Worm (Caenorhabditis elegans): Measurements from ENCODE around the gene hic-1.

The hic-1 gene

ce11 chrX:6593178-6593786 is 5.3 kb downstream of the hic-1 start (continued):
- TF ChIP-seq ama-1 (optimal IDR thresholded peaks at IDR 0.05) (no peak), ama-1 (GFP tag; optimal IDR thresholded peaks at IDR 0.05) (peak; percentile 71 to 89), lin-35 (GFP tag; optimal IDR thresholded peaks at IDR 0.05) (peak in 2 of 3 experiments; percentile 12 to 75), ceh-91 (GFP tag; IDR thresholded peaks at IDR 0.05) (no peak), T26A5.8 (tag; optimal IDR thresholded peaks at IDR 0.05) (peak; percentile 47), Y56A3A.18 (GFP tag; IDR thresholded peaks at IDR 0.05) (peak; percentile 67), F55B11.4 (tag; optimal IDR thresholded peaks at IDR 0.05; ENCODE audit: borderline replicate concordance, insufficient read depth) (no peak), F37B4.10 (GFP tag; IDR thresholded peaks at IDR 0.05) (0 out of 2 replicates have a peak, but pooled peaks have one; percentile 26), dpff-1 (tag; optimal IDR thresholded peaks at IDR 0.05) (peak; percentile 32), F52B5.7 (tag; optimal IDR thresholded peaks at IDR 0.05) (no peak), F57C9.4 (tag; optimal IDR thresholded peaks at IDR 0.05) (no peak), zfh-2 (GFP tag; conservative IDR thresholded peaks at IDR 0.05) (no peak), mel-28 (tag; optimal IDR thresholded peaks at IDR 0.05; ENCODE audit: borderline replicate concordance) (no peak), F23B12.7 (tag; optimal IDR thresholded peaks at IDR 0.05; ENCODE audit: insufficient read depth) (peak; percentile 65), ztf-3 (GFP tag; optimal IDR thresholded peaks at IDR 0.05) (no peak), ceh-27 (GFP tag; optimal IDR thresholded peaks at IDR 0.05) (no peak), snpc-3.4 (tag; optimal IDR thresholded peaks at IDR 0.05) (peak; percentile 87), lin-40 (tag; optimal IDR thresholded peaks at IDR 0.05) (peak; percentile 82), F39B2.1 (GFP tag; IDR thresholded peaks at IDR 0.05) (0 out of 2 replicates have a peak, but pooled peaks have one; percentile 66), ztf-26 (tag; optimal IDR thresholded peaks at IDR 0.05) (no peak), nfya-1 (tag; optimal IDR thresholded peaks at IDR 0.05; ENCODE audit: borderline replicate concordance, insufficient read depth) (no peak), xnd-1 (tag; optimal IDR thresholded peaks at IDR 0.05) (no peak), attf-5 (GFP tag; optimal IDR thresholded peaks at IDR 0.05) (peak; percentile 51), nfyb-1 (GFP tag; IDR thresholded peaks at IDR 0.05) (peak; percentile 87), ztf-22 (GFP tag; optimal IDR thresholded peaks at IDR 0.05) (no peak), ztf-6 (GFP tag; IDR thresholded peaks at IDR 0.05) (0 out of 2 replicates have a peak, but pooled peaks have one; percentile 42), rcor-1 (GFP tag; IDR thresholded peaks at IDR 0.05) (peak; percentile 86), rec-8 (tag; optimal IDR thresholded peaks at IDR 0.05) (peak; percentile 78 to 91), zim-3 (tag; optimal IDR thresholded peaks at IDR 0.05) (peak; percentile 77), let-526 (GFP tag; IDR thresholded peaks at IDR 0.05) (peak; percentile 45; the same call in 1 of the 2 replicates), aptf-2 (GFP tag; conservative IDR thresholded peaks at IDR 0.05) (no peak), ets-4 (GFP tag; optimal IDR thresholded peaks at IDR 0.05) (no peak), snpc-1.1 (tag; optimal IDR thresholded peaks at IDR 0.05; ENCODE audit: insufficient read depth) (peak; percentile 56), him-1 (tag; optimal IDR thresholded peaks at IDR 0.05) (peak; percentile 90), dox-1 (GFP tag; IDR thresholded peaks at IDR 0.05) (no peak; the same call in 1 of the 2 replicates), madf-6 (GFP tag; IDR thresholded peaks at IDR 0.05) (no peak), C17E4.6 (GFP tag; IDR thresholded peaks at IDR 0.05) (no peak), cebp-1 (GFP tag; IDR thresholded peaks at IDR 0.05) (peak; percentile 68), cebp-1 (tag; optimal IDR thresholded peaks at IDR 0.05) (no peak), ztf-25 (GFP tag; IDR thresholded peaks at IDR 0.05) (peak; percentile 91), nhr-179 (tag; optimal IDR thresholded peaks at IDR 0.05) (peak; percentile 67), mes-4 (tag; optimal IDR thresholded peaks at IDR 0.05) (peak; percentile 65), B0261.1 (tag; optimal IDR thresholded peaks at IDR 0.05) (peak; percentile 96), attf-3 (GFP tag; conservative IDR thresholded peaks at IDR 0.05) (no peak), nhr-120 (GFP tag; IDR thresholded peaks at IDR 0.05) (0 out of 2 replicates have a peak, but pooled peaks have one; percentile 52), rpc-1 (optimal IDR thresholded peaks at IDR 0.05) (peak; percentile 95), rpc-1 (tag; optimal IDR thresholded peaks at IDR 0.05) (peak; percentile 98)
